Worm (Caenorhabditis elegans) whole organism, L1 larva: ENCODE data around the gene Y49F6B.14.

Source experiments
- C34B4.2 ChIP-seq: sonication (generic microtip); optimal IDR thresholded peaks from 2 replicates; lab custom pipeline; 2017; ENCODE audit warnings: mild to moderate bottlenecking, missing genetic modification characterization, missing compliant biosample characterization
- Y116A8C.19 ChIP-seq: sonication (generic microtip); optimal IDR thresholded peaks from 2 replicates; lab custom pipeline; 2016; ENCODE audit warnings: missing compliant biosample characterization, missing genetic modification characterization, borderline replicate concordance
- aha-1 ChIP-seq: fragments of 150-350 bp; optimal IDR thresholded peaks from 2 replicates; lab custom pipeline; 2014; ENCODE audit warnings: missing biosample characterization, missing genetic modification characterization
- ceh-82 ChIP-seq, 3 experiments: fragments of 150-350 bp in 1 of 3; sonication (generic microtip) in 2 of 3; optimal IDR thresholded peaks; 2 replicates each; lab custom pipeline; 2014 to 2017; ENCODE audit warnings: missing biosample characterization in 3 of 3, missing genetic modification characterization in 3 of 3
- ceh-90 ChIP-seq: sonication (generic microtip); optimal IDR thresholded peaks from 2 replicates; lab custom pipeline; 2016; ENCODE audit warnings: missing genetic modification characterization, missing compliant biosample characterization
- efl-1 ChIP-seq, 4 experiments: fragments of 150-350 bp; optimal IDR thresholded peaks in 3 of 4; peaks in 1 of 4; 1 replicate in 1 of 4; 2 replicates in 3 of 4; lab custom pipeline; 2014; ENCODE audit warnings: missing biosample characterization in 2 of 4, missing genetic modification characterization in 2 of 4, missing genetic modification reagents in 2 of 4
- egl-27 ChIP-seq, 2 experiments: fragments of 150-350 bp in 1 of 2; sonication (generic microtip); optimal IDR thresholded peaks; 3 replicates each; lab custom pipeline; 2017 to 2018; ENCODE audit warnings: missing biosample characterization in 2 of 2, missing genetic modification characterization in 2 of 2, missing genetic modification reagents in 2 of 2
- elt-2 ChIP-seq: sonication (generic microtip); optimal IDR thresholded peaks from 2 replicates; lab custom pipeline; 2016; ENCODE audit warnings: missing genetic modification characterization, mild to moderate bottlenecking, inconsistent platforms, missing compliant biosample characterization, missing genetic modification reagents
- elt-3 ChIP-seq, 6 experiments: fragments of 150-350 bp in 1 of 6; sonication (generic microtip); optimal IDR thresholded peaks; 2 replicates each; lab custom pipeline; 2017 to 2018; ENCODE audit warnings: missing biosample characterization in 6 of 6, missing genetic modification characterization in 6 of 6, inconsistent platforms in 1 of 6
- ets-5 ChIP-seq: fragments of 200-800 bp; sonication (Bioruptor generic); IDR thresholded peaks from 2 replicates; pipeline ENCODE4 v1.3.6; 2022; ENCODE audit warnings: missing genetic modification characterization, missing compliant biosample characterization
- fkh-4 ChIP-seq: sonication (generic microtip); optimal IDR thresholded peaks from 2 replicates; lab custom pipeline; 2016; ENCODE audit warnings: missing compliant biosample characterization, missing genetic modification characterization, borderline replicate concordance
- fkh-8 ChIP-seq: sonication (generic microtip); optimal IDR thresholded peaks from 2 replicates; lab custom pipeline; 2016; ENCODE audit warnings: mild to moderate bottlenecking, missing genetic modification characterization, missing compliant biosample characterization
- hlh-17 ChIP-seq: fragments of 200-800 bp; sonication (Bioruptor generic); optimal IDR thresholded peaks from 2 replicates; lab custom pipeline; 2018; ENCODE audit warnings: missing genetic modification characterization, mild to moderate bottlenecking, missing compliant biosample characterization, moderate library complexity, borderline replicate concordance
- hlh-4 ChIP-seq: sonication (generic microtip); optimal IDR thresholded peaks from 2 replicates; lab custom pipeline; 2016; ENCODE audit warnings: mild to moderate bottlenecking, missing genetic modification characterization, missing compliant biosample characterization
- hpl-2 ChIP-seq: fragments of 150-350 bp; optimal IDR thresholded peaks from 2 replicates; lab custom pipeline; 2014; ENCODE audit warnings: missing biosample characterization, missing genetic modification reagents, missing genetic modification characterization
- irx-1 ChIP-seq: sonication (generic microtip); optimal IDR thresholded peaks from 2 replicates; lab custom pipeline; 2016; ENCODE audit warnings: missing genetic modification characterization, missing compliant biosample characterization
- isw-1 ChIP-seq: fragments of 200-800 bp; sonication (Bioruptor generic); IDR thresholded peaks from 2 replicates; pipeline ENCODE4 v1.3.6; 2022; ENCODE audit warnings: missing genetic modification characterization, missing compliant biosample characterization
- jun-1 ChIP-seq: fragments of 150-350 bp; optimal IDR thresholded peaks from 2 replicates; lab custom pipeline; 2014; ENCODE audit warnings: missing biosample characterization, missing genetic modification reagents, missing genetic modification characterization
- lin-35 ChIP-seq, 2 experiments: fragments of 150-350 bp; optimal IDR thresholded peaks; 2 replicates each; lab custom pipeline; 2014; ENCODE audit warnings: missing biosample characterization in 2 of 2, missing genetic modification characterization in 2 of 2, missing genetic modification reagents in 2 of 2
- lin-39 ChIP-seq: fragments of 150-350 bp; optimal IDR thresholded peaks from 2 replicates; lab custom pipeline; 2014; ENCODE audit warnings: missing biosample characterization, missing genetic modification reagents, missing genetic modification characterization
- lir-3 ChIP-seq: sonication (generic microtip); optimal IDR thresholded peaks from 2 replicates; lab custom pipeline; 2016; ENCODE audit warnings: mild to moderate bottlenecking, missing genetic modification characterization, moderate library complexity, missing compliant biosample characterization; ENCODE audit not compliant: poor library complexity
- mab-9 ChIP-seq: fragments of 200-800 bp; sonication (Bioruptor generic); IDR thresholded peaks from 2 replicates; pipeline ENCODE4 v1.3.6; 2022; ENCODE audit warnings: missing genetic modification reagents, missing genetic modification characterization, missing compliant biosample characterization
- mef-2 ChIP-seq: fragments of 150-350 bp; optimal IDR thresholded peaks from 2 replicates; lab custom pipeline; 2014; ENCODE audit warnings: missing biosample characterization, missing genetic modification characterization
- mep-1 ChIP-seq: fragments of 150-350 bp; optimal IDR thresholded peaks from 2 replicates; lab custom pipeline; 2014; ENCODE audit warnings: missing biosample characterization, missing genetic modification characterization
- nhr-19 ChIP-seq: fragments of 200-800 bp; sonication (Bioruptor generic); conservative IDR thresholded peaks from 2 replicates; pipeline ENCODE4 v1.3.6; 2022; ENCODE audit warnings: missing genetic modification characterization, missing compliant biosample characterization
- nhr-20 ChIP-seq: sonication (generic microtip); optimal IDR thresholded peaks from 2 replicates; lab custom pipeline; 2016; ENCODE audit warnings: mild to moderate bottlenecking, missing genetic modification characterization, missing compliant biosample characterization
- nhr-237 ChIP-seq: fragments of 150-350 bp; optimal IDR thresholded peaks from 2 replicates; lab custom pipeline; 2014; ENCODE audit warnings: missing biosample characterization, missing genetic modification characterization
- nhr-28 ChIP-seq: fragments of 150-350 bp; optimal IDR thresholded peaks from 2 replicates; lab custom pipeline; 2014; ENCODE audit warnings: missing biosample characterization, missing genetic modification characterization
- pax-3 ChIP-seq: fragments of 200-800 bp; sonication (Bioruptor generic); optimal IDR thresholded peaks from 2 replicates; lab custom pipeline; 2018; ENCODE audit warnings: mild to moderate bottlenecking, missing genetic modification characterization, moderate library complexity, missing compliant biosample characterization
- pqm-1 ChIP-seq: sonication (generic microtip); optimal IDR thresholded peaks from 3 replicates; lab custom pipeline; 2017; ENCODE audit warnings: missing biosample characterization, missing genetic modification characterization
- rnt-1 ChIP-seq: sonication (generic microtip); optimal IDR thresholded peaks from 2 replicates; lab custom pipeline; 2016; ENCODE audit warnings: mild to moderate bottlenecking, missing genetic modification characterization, moderate library complexity, missing compliant biosample characterization
- snpc-4 ChIP-seq: fragments of 150-350 bp; optimal IDR thresholded peaks from 2 replicates; lab custom pipeline; 2014; ENCODE audit warnings: missing biosample characterization, missing genetic modification characterization
- sox-4 ChIP-seq: sonication (generic microtip); optimal IDR thresholded peaks from 2 replicates; lab custom pipeline; 2016; ENCODE audit warnings: missing genetic modification characterization, missing compliant biosample characterization
- sptf-1 ChIP-seq: fragments of 150-350 bp; optimal IDR thresholded peaks from 2 replicates; lab custom pipeline; 2014; ENCODE audit warnings: missing biosample characterization, missing genetic modification characterization
- unc-62 ChIP-seq: fragments of 150-350 bp; optimal IDR thresholded peaks from 2 replicates; lab custom pipeline; 2014; ENCODE audit warnings: missing biosample characterization, missing genetic modification reagents, missing genetic modification characterization
- unc-98 ChIP-seq: fragments of 200-800 bp; sonication (Bioruptor generic); IDR thresholded peaks from 2 replicates; pipeline ENCODE4 v1.3.6; 2022; ENCODE audit warnings: missing genetic modification characterization, missing compliant biosample characterization
- vab-15 ChIP-seq: sonication (generic microtip); optimal IDR thresholded peaks from 2 replicates; lab custom pipeline; 2017; ENCODE audit warnings: missing genotype, mild to moderate bottlenecking, missing genetic modification characterization, missing compliant biosample characterization
- xbp-1 ChIP-seq: sonication (generic microtip); optimal IDR thresholded peaks from 2 replicates; lab custom pipeline; 2016; ENCODE audit warnings: missing genetic modification characterization, missing compliant biosample characterization
- zag-1 ChIP-seq: fragments of 150-350 bp; optimal IDR thresholded peaks from 2 replicates; lab custom pipeline; 2014; ENCODE audit warnings: missing biosample characterization, missing genetic modification characterization
- zip-4 ChIP-seq: fragments of 200-800 bp; sonication (Bioruptor generic); optimal IDR thresholded peaks from 2 replicates; lab custom pipeline; 2018; ENCODE audit warnings: mild to moderate bottlenecking, missing genetic modification characterization, moderate library complexity, missing compliant biosample characterization
- ztf-4 ChIP-seq: fragments of 150-350 bp; optimal IDR thresholded peaks from 2 replicates; lab custom pipeline; 2014; ENCODE audit warnings: missing biosample characterization, missing genetic modification characterization

Y49F6B.14 gene

ce11 chrII:3515384-3516053 lies at the start of gene Y49F6B.14, which contains the start of gene clec-125:
Gene Y49F6B.14, minus strand, starts transcription at chrII:3515484.
Gene clec-125, plus strand, starts transcription at chrII:3516003.
- TF ChIP-seq mef-2 (tag; lab: Kevin White, UChicago) (no peak), lin-35 (GFP tag; optimal IDR thresholded peaks at IDR 0.05; lab: Kevin White, UChicago) (no peak), zag-1 (tag; lab: Kevin White, UChicago) (no peak), elt-2 (no peak), nhr-28 (no peak)

ce11 chrII:3562419-3562818 lies 47.1 kb upstream of the Y49F6B.14 start, which contains the start of gene W10G11.3:
Gene W10G11.3, minus strand, starts transcription at chrII:3562519.
- TF ChIP-seq lir-3 (tag; lab: Kevin White, UChicago): no peak
- no peak for TF ChIP-seq nhr-28
- TF ChIP-seq lin-39 (tag; lab: Kevin White, UChicago): no peak
- TF ChIP-seq efl-1 (optimal IDR thresholded peaks at IDR 0.05; lab: Kevin White, UChicago): no peak
- no peak for TF ChIP-seq efl-1 (GFP tag; optimal IDR thresholded peaks at IDR 0.05 in 1 of 2; lab: Kevin White, UChicago)
- TF ChIP-seq rnt-1: no peak
- TF ChIP-seq lin-35 (GFP tag; optimal IDR thresholded peaks at IDR 0.05; lab: Kevin White, UChicago): no peak
- no peak for TF ChIP-seq xbp-1 (tag; lab: Kevin White, UChicago)
- TF ChIP-seq ets-5 (GFP tag; lab: Robert Waterston, UW): no peak
- TF ChIP-seq, all 84 proteins: peak for 0

DNA sequence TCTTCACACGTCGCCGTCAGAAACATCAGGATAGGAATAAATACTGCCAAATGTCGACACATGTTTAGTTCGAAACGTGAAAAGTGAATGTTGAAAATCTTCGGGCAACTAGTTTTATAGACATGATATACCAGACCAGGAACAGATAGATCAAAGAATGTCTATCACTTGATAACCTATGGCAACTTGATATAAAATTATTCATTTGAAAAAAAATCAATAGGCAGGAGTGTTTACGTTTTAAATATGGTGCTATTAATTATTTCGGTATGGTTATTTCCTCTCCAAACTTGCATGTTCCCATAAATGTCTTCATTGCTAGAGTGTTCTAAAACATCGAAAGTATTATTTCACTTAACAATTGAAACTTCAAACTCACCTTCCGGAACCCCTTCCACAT lies 46.3 kb upstream of the Y49F6B.14 start, which contains the start of gene W10G11.2:
Gene W10G11.2, minus strand, starts transcription at position 101 of the 400 bp plus-strand sequence.
- TF ChIP-seq unc-62 (GFP tag; lab: Kevin White, UChicago): no peak
- no peak for TF ChIP-seq ceh-82 (tag; optimal IDR thresholded peaks at IDR 0.05; lab: Kevin White, UChicago)
- TF ChIP-seq C34B4.2 (tag; lab: Kevin White, UChicago): no peak
- no peak for TF ChIP-seq ceh-90
- TF ChIP-seq nhr-20: no peak
- no peak for TF ChIP-seq snpc-4
- TF ChIP-seq sox-4: no peak
- TF ChIP-seq nhr-28: no peak
- no peak for TF ChIP-seq pqm-1 (tag; lab: Kevin White, UChicago)
- no peak for TF ChIP-seq rnt-1
- TF ChIP-seq zag-1 (tag; lab: Kevin White, UChicago): no peak
- TF ChIP-seq sptf-1 (tag; lab: Kevin White, UChicago): no peak
- no peak for TF ChIP-seq nhr-237 (tag; lab: Kevin White, UChicago)
- no peak for TF ChIP-seq elt-2
- TF ChIP-seq zip-4 (GFP tag; lab: Kevin White, UChicago): no peak
- no peak for TF ChIP-seq egl-27 (tag; optimal IDR thresholded peaks at IDR 0.05; lab: Kevin White, UChicago)
- TF ChIP-seq vab-15 (tag; lab: Kevin White, UChicago): no peak
- TF ChIP-seq lin-39 (tag; lab: Kevin White, UChicago): no peak
- TF ChIP-seq unc-98 (GFP tag; lab: Robert Waterston, UW): no peak

ce11 chrII:3560592-3560991 lies 45.3 kb upstream of the Y49F6B.14 start, which contains the start of gene W10G11.1:
Gene W10G11.1, minus strand, starts transcription at chrII:3560692.
- no peak for TF ChIP-seq fkh-8 (tag; lab: Kevin White, UChicago)
- no peak for TF ChIP-seq jun-1 (tag; lab: Kevin White, UChicago)
- no peak for TF ChIP-seq isw-1
- TF ChIP-seq vab-15 (tag; lab: Kevin White, UChicago): no peak
- TF ChIP-seq, all 84 proteins: peak for 0

- TF ChIP-seq isw-1 (no peak), Y116A8C.19 (tag; lab: Kevin White, UChicago) (no peak), pax-3 (tag; lab: Kevin White, UChicago) (no peak), nhr-19 (GFP tag; lab: Robert Waterston, UW) (no peak), aha-1 (tag; lab: Kevin White, UChicago) (no peak), hpl-2 (GFP tag; lab: Kevin White, UChicago) (no peak), pqm-1 (tag; lab: Kevin White, UChicago) (no peak), hlh-17 (no peak), nhr-20 (no peak), ets-5 (GFP tag; lab: Robert Waterston, UW) (no peak), fkh-4 (no peak), mab-9 (GFP tag; lab: Robert Waterston, UW) (no peak), hlh-4 (tag; lab: Kevin White, UChicago) (no peak), elt-3 (tag; optimal IDR thresholded peaks at IDR 0.05; lab: Kevin White, UChicago) (no peak), irx-1 (tag; lab: Kevin White, UChicago) (no peak), lin-39 (tag; lab: Kevin White, UChicago) (no peak), mep-1 (no peak), ztf-4 (tag; lab: Kevin White, UChicago) (no peak)
These were observed 42.1 kb upstream of the Y49F6B.14 start, which contains the start of gene lgc-45 for ce11 chrII:3557417-3557816. Gene lgc-45, plus strand, starts transcription at chrII:3557472.
